Worm (Caenorhabditis elegans) whole organism, L3 larva: ENCODE measurements around the gene srx-84.

Source experiments
- R02D3.7 ChIP-seq: fragments of 150-350 bp; optimal IDR thresholded peaks from 2 replicates; lab custom pipeline; 2014; ENCODE audit warnings: missing biosample characterization, missing genetic modification characterization
- ZK546.5 ChIP-seq: sonication (generic microtip); optimal IDR thresholded peaks from 2 replicates; lab custom pipeline; 2017; ENCODE audit warnings: missing biosample characterization, missing genetic modification characterization
- aly-2 ChIP-seq: fragments of 150-350 bp; optimal IDR thresholded peaks from 2 replicates; lab custom pipeline; 2014; ENCODE audit warnings: missing biosample characterization, missing genetic modification characterization
- ama-1 ChIP-seq: fragments of 150-350 bp; optimal IDR thresholded peaks from 2 replicates; lab custom pipeline; 2018
- ceh-16 ChIP-seq: sonication (generic microtip); optimal IDR thresholded peaks from 2 replicates; lab custom pipeline; 2017; ENCODE audit warnings: missing biosample characterization, missing genetic modification characterization
- ceh-28 ChIP-seq: fragments of 150-350 bp; optimal IDR thresholded peaks from 2 replicates; lab custom pipeline; 2014; ENCODE audit warnings: missing biosample characterization, missing genetic modification reagents, missing genetic modification characterization
- ceh-82 ChIP-seq: fragments of 150-350 bp; optimal IDR thresholded peaks from 2 replicates; lab custom pipeline; 2014; ENCODE audit warnings: missing biosample characterization, missing genetic modification characterization
- ceh-9 ChIP-seq: sonication (generic microtip); optimal IDR thresholded peaks from 2 replicates; lab custom pipeline; 2018; ENCODE audit warnings: missing biosample characterization, missing genetic modification characterization
- egl-27 ChIP-seq: sonication (generic microtip); optimal IDR thresholded peaks from 4 replicates; lab custom pipeline; 2017; ENCODE audit warnings: missing biosample characterization, missing genetic modification reagents, missing genetic modification characterization
- egl-5 ChIP-seq: fragments of 150-350 bp; optimal IDR thresholded peaks from 2 replicates; lab custom pipeline; 2017; ENCODE audit warnings: missing biosample characterization, missing genetic modification reagents, missing genetic modification characterization, inconsistent platforms
- elt-1 ChIP-seq: fragments of 150-350 bp; optimal IDR thresholded peaks from 2 replicates; lab custom pipeline; 2014; ENCODE audit warnings: missing biosample characterization, missing genetic modification characterization
- elt-2 ChIP-seq: sonication (generic microtip); optimal IDR thresholded peaks from 2 replicates; lab custom pipeline; 2016; ENCODE audit warnings: missing genetic modification reagents, mild to moderate bottlenecking, missing genetic modification characterization, missing compliant biosample characterization
- elt-3 ChIP-seq, 3 experiments: fragments of 150-350 bp in 1 of 3; sonication (generic microtip) in 2 of 3; optimal IDR thresholded peaks; 2 replicates in 2 of 3; 4 replicates in 1 of 3; lab custom pipeline; 2014 to 2017; ENCODE audit warnings: missing biosample characterization in 3 of 3, missing genetic modification characterization in 3 of 3
- fos-1 ChIP-seq: fragments of 150-350 bp; optimal IDR thresholded peaks from 2 replicates; lab custom pipeline; 2014; ENCODE audit warnings: missing biosample characterization, missing genetic modification characterization
- lin-39 ChIP-seq: fragments of 150-350 bp; optimal IDR thresholded peaks from 2 replicates; lab custom pipeline; 2018; ENCODE audit warnings: missing biosample characterization, missing genetic modification reagents, missing genetic modification characterization
- lsy-12 ChIP-seq: sonication (generic microtip); optimal IDR thresholded peaks from 2 replicates; lab custom pipeline; 2016; ENCODE audit warnings: mild to moderate bottlenecking, missing genetic modification characterization, missing compliant biosample characterization
- mdl-1 ChIP-seq: fragments of 150-350 bp; optimal IDR thresholded peaks from 2 replicates; lab custom pipeline; 2014; ENCODE audit warnings: missing biosample characterization, missing genetic modification characterization
- mml-1 ChIP-seq: fragments of 150-350 bp; sonication (generic microtip); optimal IDR thresholded peaks from 3 replicates; lab custom pipeline; 2014; ENCODE audit warnings: missing biosample characterization, missing genetic modification characterization
- nfya-1 ChIP-seq: sonication (generic microtip); optimal IDR thresholded peaks from 2 replicates; lab custom pipeline; 2017; ENCODE audit warnings: missing genetic modification characterization, mild to moderate bottlenecking, missing compliant biosample characterization, antibody characterized with exemption, moderate library complexity; ENCODE audit not compliant: insufficient read depth
- nhr-11 ChIP-seq: fragments of 150-350 bp; optimal IDR thresholded peaks from 2 replicates; lab custom pipeline; 2014; ENCODE audit warnings: missing biosample characterization, missing genetic modification characterization
- nhr-12 ChIP-seq: fragments of 150-350 bp; optimal IDR thresholded peaks from 2 replicates; lab custom pipeline; 2014; ENCODE audit warnings: missing biosample characterization, missing genetic modification characterization
- nhr-23 ChIP-seq: fragments of 150-350 bp; optimal IDR thresholded peaks from 2 replicates; lab custom pipeline; 2014; ENCODE audit warnings: missing biosample characterization, missing genetic modification reagents, missing genetic modification characterization
- nhr-237 ChIP-seq: fragments of 150-350 bp; optimal IDR thresholded peaks from 2 replicates; lab custom pipeline; 2014; ENCODE audit warnings: missing biosample characterization, missing genetic modification characterization
- nhr-25 ChIP-seq: sonication (generic microtip); optimal IDR thresholded peaks from 2 replicates; lab custom pipeline; 2017; ENCODE audit warnings: missing biosample characterization, missing genetic modification characterization
- nhr-43 ChIP-seq: sonication (generic microtip); optimal IDR thresholded peaks from 2 replicates; lab custom pipeline; 2016; ENCODE audit warnings: mild to moderate bottlenecking, missing genetic modification characterization, missing compliant biosample characterization; ENCODE audit not compliant: poor library complexity, severe bottlenecking
- nhr-67 ChIP-seq: fragments of 150-350 bp; optimal IDR thresholded peaks from 2 replicates; lab custom pipeline; 2014; ENCODE audit warnings: missing biosample characterization, missing genetic modification characterization
- nhr-76 ChIP-seq: fragments of 150-350 bp; sonication (generic microtip); optimal IDR thresholded peaks from 5 replicates; lab custom pipeline; 2014; ENCODE audit warnings: missing biosample characterization, missing genetic modification characterization
- nhr-77 ChIP-seq: fragments of 150-350 bp; optimal IDR thresholded peaks from 2 replicates; lab custom pipeline; 2014; ENCODE audit warnings: missing biosample characterization, missing genetic modification characterization
- pha-4 ChIP-seq: fragments of 150-350 bp; optimal IDR thresholded peaks from 2 replicates; lab custom pipeline; 2014; ENCODE audit warnings: missing biosample characterization, missing genetic modification reagents, missing genetic modification characterization
- pqm-1 ChIP-seq: fragments of 150-350 bp; optimal IDR thresholded peaks from 2 replicates; lab custom pipeline; 2017; ENCODE audit warnings: missing biosample characterization, missing genetic modification characterization, inconsistent platforms
- sea-2 ChIP-seq: fragments of 150-350 bp; sonication (generic microtip); optimal IDR thresholded peaks from 4 replicates; lab custom pipeline; 2014; ENCODE audit warnings: missing biosample characterization, missing genetic modification reagents, missing genetic modification characterization
- skn-1 ChIP-seq: fragments of 150-350 bp; optimal IDR thresholded peaks from 2 replicates; lab custom pipeline; 2014; ENCODE audit warnings: missing biosample characterization, missing genetic modification characterization
- snpc-4 ChIP-seq: fragments of 150-350 bp; optimal IDR thresholded peaks from 2 replicates; lab custom pipeline; 2014; ENCODE audit warnings: missing biosample characterization, missing genetic modification characterization
- unc-39 ChIP-seq: sonication (generic microtip); optimal IDR thresholded peaks from 4 replicates; lab custom pipeline; 2017; ENCODE audit warnings: missing biosample characterization, missing genetic modification characterization
- unc-62 ChIP-seq: fragments of 150-350 bp; sonication (generic microtip); optimal IDR thresholded peaks from 4 replicates; lab custom pipeline; 2014; ENCODE audit warnings: missing biosample characterization, missing genetic modification reagents, missing genetic modification characterization
- zag-1 ChIP-seq: fragments of 150-350 bp; optimal IDR thresholded peaks from 2 replicates; lab custom pipeline; 2014; ENCODE audit warnings: missing biosample characterization, missing genetic modification characterization
- ztf-4 ChIP-seq: fragments of 150-350 bp; optimal IDR thresholded peaks from 2 replicates; lab custom pipeline; 2014; ENCODE audit warnings: missing biosample characterization, missing genetic modification characterization

srx-84 gene

DNA sequence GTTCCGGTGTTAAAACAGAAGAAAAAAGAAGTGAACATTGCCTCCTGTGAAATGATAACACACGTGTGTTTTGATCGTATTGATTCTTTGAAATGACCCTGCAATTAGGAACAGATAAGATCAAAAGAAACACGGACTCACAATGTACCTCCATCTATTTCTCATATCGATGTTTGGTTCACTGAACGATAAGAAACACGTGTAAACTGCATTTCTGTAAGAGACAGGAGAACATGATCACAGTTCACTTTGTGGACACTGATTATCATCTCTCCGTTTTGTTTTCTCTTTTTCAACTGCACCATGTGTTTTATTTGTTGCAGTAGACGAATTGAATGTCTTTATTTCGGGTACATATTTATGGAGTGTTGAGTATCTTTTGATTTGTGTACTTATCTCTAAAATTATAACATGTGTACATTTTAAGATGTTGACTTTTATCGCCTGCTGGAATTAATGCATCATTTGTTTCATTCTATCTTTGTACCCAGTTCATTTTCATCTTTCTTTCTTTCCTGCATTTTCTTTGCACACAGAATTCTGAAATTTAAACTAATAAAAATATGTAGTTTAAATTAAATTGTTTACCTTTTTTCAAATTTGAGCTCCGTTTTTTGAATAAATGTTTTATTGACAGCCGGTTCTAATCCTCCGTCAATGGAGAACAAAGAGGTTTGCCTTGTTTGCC is 26.0 kb upstream of the srx-84 start, which contains the start of the genes H12C20.7 and nhr-68 (continued):
- TF ChIP-seq pqm-1 (peak; percentile 99), mdl-1 (peak; percentile 76), ceh-9 (tag; lab: Kevin White, UChicago) (no peak)

DNA sequence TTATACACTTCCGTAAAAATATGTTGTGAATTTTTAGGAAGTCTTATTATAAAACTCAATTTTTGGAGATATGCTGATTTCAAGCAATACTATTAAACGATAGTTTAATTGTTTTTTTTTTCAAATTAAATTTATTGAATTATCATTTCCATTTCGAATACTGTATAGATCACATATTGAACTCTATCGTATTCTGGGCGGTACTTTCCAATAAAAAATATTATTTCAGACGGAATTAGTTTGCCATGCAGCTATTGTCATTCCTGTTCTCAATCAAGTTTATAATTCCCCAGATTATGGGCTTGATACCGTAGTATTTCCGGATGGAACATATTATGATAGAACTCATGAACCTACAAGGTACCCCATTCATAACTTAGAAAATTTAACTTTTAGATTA is 24.3 kb upstream of the srx-84 start:
- TF ChIP-seq lsy-12 (tag; lab: Kevin White, UChicago), result no peak
- no peak for TF ChIP-seq egl-5 (tag; lab: Kevin White, UChicago)
- TF ChIP-seq unc-62, result no peak
- TF ChIP-seq nfya-1 (tag; lab: Kevin White, UChicago), result peak; percentile 27
- no peak for TF ChIP-seq nhr-12 (tag; lab: Kevin White, UChicago)
- peak; percentile 11 for TF ChIP-seq pqm-1
- peak; percentile 39 for TF ChIP-seq nhr-43 (tag; lab: Kevin White, UChicago)
- TF ChIP-seq elt-3 (tag; optimal IDR thresholded peaks at IDR 0.05; lab: Kevin White, UChicago), result no peak
- TF ChIP-seq pha-4 (tag; lab: Kevin White, UChicago), result peak; percentile 39
- no peak for TF ChIP-seq mdl-1
- no peak for TF ChIP-seq nhr-11 (tag; lab: Kevin White, UChicago)

DNA sequence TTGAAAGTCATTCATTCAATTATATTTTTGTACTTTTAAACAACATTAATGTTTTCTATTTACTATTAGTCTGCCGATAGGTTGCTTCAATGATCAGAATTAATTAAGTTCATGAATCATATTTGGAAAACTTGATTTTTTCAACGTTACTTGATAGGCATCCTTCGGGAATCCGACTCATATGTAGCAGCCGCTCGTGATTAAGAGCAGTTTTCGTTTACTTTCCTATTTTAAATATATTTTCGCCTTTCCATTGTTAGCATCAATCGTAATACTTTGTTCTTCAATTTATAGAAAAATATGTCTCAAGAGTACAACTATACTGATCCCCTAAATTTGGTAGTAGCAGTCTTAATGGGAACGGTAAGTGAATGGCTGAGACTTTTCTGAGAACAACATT is 18.1 kb upstream of the srx-84 start, which contains the start of gene srx-90:
Gene srx-90 (plus strand): TSS at position 301 of the 400 bp plus-strand sequence.
- TF ChIP-seq nhr-12 (tag; lab: Kevin White, UChicago), result no peak
- no peak for TF ChIP-seq ama-1 (lab: Kevin White, UChicago)
- TF ChIP-seq lsy-12 (tag; lab: Kevin White, UChicago), result no peak
- TF ChIP-seq skn-1 (tag; lab: Kevin White, UChicago), result no peak
- TF ChIP-seq ceh-16 (tag; lab: Kevin White, UChicago), result no peak
- TF ChIP-seq nhr-43 (tag; lab: Kevin White, UChicago), result no peak
- TF ChIP-seq nhr-76 (tag; lab: Kevin White, UChicago), result no peak
- no peak for TF ChIP-seq nhr-11 (tag; lab: Kevin White, UChicago)

DNA sequence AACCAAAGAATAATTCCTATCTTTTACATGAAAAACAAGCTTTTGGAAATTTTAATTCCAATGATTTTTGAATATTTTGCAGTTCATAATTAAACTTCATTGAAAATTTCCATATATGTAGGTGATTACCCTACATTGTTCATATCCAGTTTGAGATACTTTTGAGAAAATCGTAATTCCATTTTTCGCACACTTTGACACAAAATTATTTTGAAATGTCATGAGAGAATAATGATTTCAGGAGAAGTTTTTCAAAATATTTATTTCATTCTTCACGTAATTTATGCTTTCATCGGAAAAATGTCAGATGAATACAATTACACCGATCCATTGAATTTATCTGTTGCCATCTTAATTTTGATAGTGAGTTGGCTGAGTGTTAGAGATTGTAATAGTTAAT is 15.7 kb upstream of the srx-84 start, which contains the start of gene srx-88:
Gene srx-88 (plus strand): TSS at position 301 of the 400 bp plus-strand sequence.
- TF ChIP-seq ZK546.5 (no peak), ceh-82 (tag; lab: Kevin White, UChicago) (no peak), lin-39 (no peak), fos-1 (tag; lab: Kevin White, UChicago) (no peak), nhr-76 (tag; lab: Kevin White, UChicago) (no peak), pqm-1 (no peak), nhr-77 (tag; lab: Kevin White, UChicago) (no peak), unc-39 (tag; lab: Kevin White, UChicago) (no peak), snpc-4 (no peak), lsy-12 (tag; lab: Kevin White, UChicago) (no peak), elt-2 (tag; lab: Kevin White, UChicago) (no peak)

DNA sequence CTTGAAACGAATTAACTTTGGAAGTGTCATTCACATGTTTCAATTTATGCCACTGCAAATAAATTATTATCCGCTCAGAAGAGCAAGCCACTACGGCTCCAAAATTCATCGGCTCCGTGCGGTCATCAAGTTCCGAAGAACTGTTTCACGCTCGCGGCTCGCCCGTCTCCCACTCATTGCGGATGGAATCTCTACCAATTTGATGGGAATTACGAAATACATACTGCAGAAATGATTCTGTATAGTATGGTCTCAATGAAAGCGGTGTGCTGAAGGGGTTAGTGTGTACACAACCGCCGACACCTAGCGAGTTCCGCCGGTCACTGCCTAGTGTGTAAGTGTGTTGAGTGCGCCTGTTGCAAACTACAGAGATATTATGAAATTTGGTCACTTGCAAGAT is 13.8 kb upstream of the srx-84 start:
- peak; percentile 74 for TF ChIP-seq nhr-43 (tag; lab: Kevin White, UChicago)
- peak; percentile 5 for TF ChIP-seq nfya-1 (tag; lab: Kevin White, UChicago)
- no peak for TF ChIP-seq ztf-4 (tag; lab: Kevin White, UChicago)
- no peak for TF ChIP-seq aly-2 (tag; lab: Kevin White, UChicago)
- TF ChIP-seq nhr-25 (tag; lab: Kevin White, UChicago), result peak; percentile 41
- no peak for TF ChIP-seq pha-4 (tag; lab: Kevin White, UChicago)
- no peak for TF ChIP-seq nhr-12 (tag; lab: Kevin White, UChicago)
- TF ChIP-seq ceh-16 (tag; lab: Kevin White, UChicago), result no peak
- TF ChIP-seq nhr-76 (tag; lab: Kevin White, UChicago), result no peak
- no peak for TF ChIP-seq nhr-23 (tag; lab: Kevin White, UChicago)
- peak; percentile 95 for TF ChIP-seq snpc-4
- TF ChIP-seq nhr-77 (tag; lab: Kevin White, UChicago), result peak; percentile 18
- peak; percentile 16 for TF ChIP-seq elt-2 (tag; lab: Kevin White, UChicago)
- peak; percentile 60 for TF ChIP-seq ama-1 (lab: Kevin White, UChicago)
- no peak for TF ChIP-seq egl-27 (tag; lab: Kevin White, UChicago)
- no peak for TF ChIP-seq nhr-237
- TF ChIP-seq ceh-28 (tag; lab: Kevin White, UChicago), result no peak
- TF ChIP-seq sea-2, result no peak
- TF ChIP-seq fos-1 (tag; lab: Kevin White, UChicago), result no peak
- no peak for TF ChIP-seq skn-1 (tag; lab: Kevin White, UChicago)
- no peak for TF ChIP-seq R02D3.7 (tag; lab: Kevin White, UChicago)
- no peak for TF ChIP-seq unc-62
- TF ChIP-seq mml-1, result no peak
- peak; percentile 40 for TF ChIP-seq ceh-82 (tag; lab: Kevin White, UChicago)
- TF ChIP-seq pqm-1, result peak; percentile 34
- TF ChIP-seq lsy-12 (tag; lab: Kevin White, UChicago), result no peak
- TF ChIP-seq zag-1 (tag; lab: Kevin White, UChicago), result no peak
- TF ChIP-seq mdl-1, result no peak
- TF ChIP-seq elt-1, result no peak
- TF ChIP-seq elt-3 (tag; optimal IDR thresholded peaks at IDR 0.05; lab: Kevin White, UChicago), result peak in 1 of 3 experiments; percentile 57
- TF ChIP-seq ZK546.5, result no peak
- TF ChIP-seq nhr-67, result no peak
